Worm (Caenorhabditis elegans) whole organism, L2 larva: Measurements from ENCODE around the gene Y37A1A.2.
A peak's percentile ranks its signal among the peaks of the same experiment; 100 is the strongest.

Experiments used
- lsy-2 ChIP-seq, 2 experiments: fragments of 150-350 bp in 1 of 2; sonication (generic microtip) in 1 of 2; optimal IDR thresholded peaks; 2 replicates each; lab custom pipeline; 2014 to 2017; ENCODE audit warnings: missing biosample characterization in 2 of 2, missing genetic modification characterization in 2 of 2
- nhr-237 ChIP-seq: fragments of 150-350 bp; optimal IDR thresholded peaks from 2 replicates; lab custom pipeline; 2014; ENCODE audit warnings: missing biosample characterization, missing genetic modification characterization

- TF ChIP-seq lsy-2 (tag; optimal IDR thresholded peaks at IDR 0.05; lab: Kevin White, UChicago), result peak in 1 of 2 experiments; percentile 11
- no peak for TF ChIP-seq nhr-237
Measured at ce11 chrIV:13893103-13893502, 19.7 kb downstream of the Y37A1A.2 start.
